Fruit fly (Drosophila melanogaster) whole organism, embryonic: Measurements from ENCODE around the gene CG17666.

Source experiments
- Atf6 ChIP-seq: fragments of 200-800 bp; sonication (Bioruptor generic); IDR thresholded peaks from 2 replicates; pipeline ENCODE4 v1.3.6; 2022; ENCODE audit warnings: missing biosample characterization, missing genetic modification characterization
- B-H2 ChIP-seq: fragments of 200-800 bp; sonication (Bioruptor generic); optimal IDR thresholded peaks from 2 replicates; lab custom pipeline; 2018; ENCODE audit warnings: missing biosample characterization, mild to moderate bottlenecking, missing genetic modification characterization
- BtbVII ChIP-seq: fragments of 200-800 bp; sonication (Bioruptor generic); optimal IDR thresholded peaks from 3 replicates; lab custom pipeline; 2017; ENCODE audit warnings: missing biosample characterization, mild to moderate bottlenecking, missing genetic modification characterization
- CG11504 ChIP-seq: fragments of 200-800 bp; sonication (Bioruptor generic); optimal IDR thresholded peaks from 3 replicates; lab custom pipeline; 2019; ENCODE audit warnings: missing biosample characterization, mild to moderate bottlenecking, missing genetic modification characterization, moderate library complexity
- CG12744 ChIP-seq: fragments of 200-800 bp; sonication (Bioruptor generic); optimal IDR thresholded peaks from 2 replicates; lab custom pipeline; 2016; ENCODE audit warnings: missing biosample characterization, missing genetic modification characterization
- CG13123 ChIP-seq: fragments of 200-800 bp; sonication (Bioruptor generic); optimal IDR thresholded peaks from 2 replicates; lab custom pipeline; 2016; ENCODE audit warnings: missing biosample characterization, missing genetic modification characterization
- CG13296 ChIP-seq: fragments of 200-800 bp; sonication (Bioruptor generic); optimal IDR thresholded peaks from 3 replicates; lab custom pipeline; 2018; ENCODE audit warnings: missing biosample characterization, mild to moderate bottlenecking, missing genetic modification characterization
- CG17186 ChIP-seq: fragments of 200-800 bp; sonication (Bioruptor generic); optimal IDR thresholded peaks from 3 replicates; lab custom pipeline; 2017; ENCODE audit warnings: missing biosample characterization, missing genetic modification reagents, missing genetic modification characterization
- CG2678 ChIP-seq: fragments of 200-800 bp; sonication (Bioruptor generic); optimal IDR thresholded peaks from 3 replicates; lab custom pipeline; 2019; ENCODE audit warnings: missing biosample characterization, mild to moderate bottlenecking, missing genetic modification characterization, moderate library complexity
- CG30403 ChIP-seq: fragments of 200-800 bp; sonication (Bioruptor generic); optimal IDR thresholded peaks from 3 replicates; lab custom pipeline; 2016; ENCODE audit warnings: missing biosample characterization, missing genetic modification characterization
- CG32532 ChIP-seq: fragments of 200-800 bp; sonication (Bioruptor generic); IDR thresholded peaks from 2 replicates; pipeline ENCODE4 v1.3.6; 2022; ENCODE audit warnings: missing biosample characterization, missing genetic modification characterization
- CG3847 ChIP-seq: fragments of 200-800 bp; sonication (Bioruptor generic); IDR thresholded peaks from 2 replicates; pipeline ENCODE4 v1.3.6; 2022; ENCODE audit warnings: missing biosample characterization, missing genetic modification characterization
- CG4282 ChIP-seq: fragments of 200-800 bp; sonication (Bioruptor generic); optimal IDR thresholded peaks from 2 replicates; lab custom pipeline; 2016; ENCODE audit warnings: missing biosample characterization, missing genetic modification characterization
- CG6654 ChIP-seq: fragments of 200-800 bp; sonication (Bioruptor generic); optimal IDR thresholded peaks from 2 replicates; lab custom pipeline; 2017; ENCODE audit warnings: missing biosample characterization, mild to moderate bottlenecking, missing genetic modification characterization
- CG6689 ChIP-seq: fragments of 200-800 bp; sonication (Bioruptor generic); IDR thresholded peaks from 2 replicates; pipeline ENCODE4 v1.3.6; 2022; ENCODE audit warnings: missing biosample characterization, missing genetic modification characterization
- CG6813 ChIP-seq: fragments of 200-800 bp; sonication (Bioruptor generic); optimal IDR thresholded peaks from 2 replicates; lab custom pipeline; 2017; ENCODE audit warnings: missing biosample characterization, missing genetic modification characterization, mild to moderate bottlenecking, moderate library complexity, missing genetic modification reagents
- CG7556 ChIP-seq: fragments of 200-800 bp; sonication (Bioruptor generic); optimal IDR thresholded peaks from 2 replicates; lab custom pipeline; 2017; ENCODE audit warnings: missing biosample characterization, mild to moderate bottlenecking, missing genetic modification characterization
- CG7839 ChIP-seq: fragments of 200-800 bp; sonication (Bioruptor generic); optimal IDR thresholded peaks from 3 replicates; lab custom pipeline; 2018; ENCODE audit warnings: missing biosample characterization, mild to moderate bottlenecking, missing genetic modification characterization, moderate library complexity
- CG8388 ChIP-seq: fragments of 200-800 bp; sonication (Bioruptor generic); optimal IDR thresholded peaks from 2 replicates; lab custom pipeline; 2019; ENCODE audit warnings: missing biosample characterization, mild to moderate bottlenecking, missing genetic modification characterization, moderate library complexity
- CG9727 ChIP-seq: fragments of 200-800 bp; sonication (Bioruptor generic); optimal IDR thresholded peaks from 3 replicates; lab custom pipeline; 2017; ENCODE audit warnings: missing biosample characterization, mild to moderate bottlenecking, missing genetic modification characterization
- D19B ChIP-seq: fragments of 200-800 bp; sonication (Bioruptor generic); optimal IDR thresholded peaks from 2 replicates; lab custom pipeline; 2017; ENCODE audit warnings: missing biosample characterization, mild to moderate bottlenecking, missing genetic modification characterization
- H2.0 ChIP-seq: fragments of 200-800 bp; sonication (Bioruptor generic); IDR thresholded peaks from 2 replicates; pipeline ENCODE4 v1.3.6; 2022; ENCODE audit warnings: missing biosample characterization, missing genetic modification characterization
- HLH54F ChIP-seq: fragments of 200-800 bp; sonication (Bioruptor generic); optimal IDR thresholded peaks from 3 replicates; lab custom pipeline; 2016; ENCODE audit warnings: missing biosample characterization, missing genetic modification characterization
- Hand ChIP-seq: fragments of 200-800 bp; sonication (Bioruptor generic); optimal IDR thresholded peaks from 2 replicates; lab custom pipeline; 2017; ENCODE audit warnings: mild to moderate bottlenecking, missing biosample characterization, missing genetic modification reagents, missing genetic modification characterization
- Hey ChIP-seq: fragments of 200-800 bp; sonication (Bioruptor generic); optimal IDR thresholded peaks from 3 replicates; lab custom pipeline; 2018; ENCODE audit warnings: missing biosample characterization, mild to moderate bottlenecking, missing genetic modification characterization
- Lpt ChIP-seq: fragments of >200 bp; optimal IDR thresholded peaks from 2 replicates; lab custom pipeline; 2018; ENCODE audit warnings: missing biosample characterization, missing genetic modification characterization
- Meics ChIP-seq: fragments of 200-800 bp; sonication (Bioruptor generic); optimal IDR thresholded peaks from 2 replicates; lab custom pipeline; 2017; ENCODE audit warnings: missing biosample characterization, mild to moderate bottlenecking, missing genetic modification characterization
- Optix ChIP-seq: fragments of 200-800 bp; sonication (Bioruptor generic); IDR thresholded peaks from 3 replicates; pipeline ENCODE4 v1.3.6; 2022; ENCODE audit warnings: missing biosample characterization, missing genetic modification characterization
- Poxn ChIP-seq: fragments of 200-800 bp; sonication (Bioruptor generic); IDR thresholded peaks from 2 replicates; pipeline ENCODE4 v1.3.6; 2022; ENCODE audit warnings: missing biosample characterization, missing genetic modification characterization
- Trl ChIP-seq, 3 experiments: fragments of >200 bp in 2 of 3; fragments of 200-800 bp in 1 of 3; sonication (Bioruptor generic) in 1 of 3; optimal IDR thresholded peaks; 2 replicates in 1 of 3; 3 replicates in 2 of 3; lab custom pipeline; 2016 to 2017; ENCODE audit warnings: missing biosample characterization in 1 of 3, missing genetic modification characterization in 1 of 3
- Xrp1 ChIP-seq: fragments of 200-800 bp; sonication (Bioruptor generic); IDR thresholded peaks from 2 replicates; pipeline ENCODE4 v1.3.6; 2022; ENCODE audit warnings: missing biosample characterization, missing genetic modification characterization
- al ChIP-seq: fragments of 200-800 bp; sonication (Bioruptor generic); IDR thresholded peaks from 2 replicates; pipeline ENCODE4 v1.3.6; 2022; ENCODE audit warnings: missing biosample characterization, missing genetic modification characterization
- ash1 ChIP-seq: fragments of 200-800 bp; sonication (Bioruptor generic); optimal IDR thresholded peaks from 2 replicates; lab custom pipeline; 2018; ENCODE audit warnings: missing biosample characterization, mild to moderate bottlenecking, missing genetic modification characterization
- br ChIP-seq: fragments of >200 bp; optimal IDR thresholded peaks from 2 replicates; lab custom pipeline; 2017
- chinmo ChIP-seq: fragments of 200-800 bp; sonication (Bioruptor generic); IDR thresholded peaks from 4 replicates; pipeline ENCODE4 v1.3.6; 2022; ENCODE audit warnings: missing biosample characterization, missing genetic modification characterization; ENCODE audit not compliant: partially characterized antibody
- cwo ChIP-seq: fragments of 200-800 bp; sonication (Bioruptor generic); optimal IDR thresholded peaks from 3 replicates; lab custom pipeline; 2017; ENCODE audit warnings: missing biosample characterization, missing genetic modification characterization, mild to moderate bottlenecking, moderate library complexity, missing genetic modification reagents
- disco-r ChIP-seq: fragments of 200-800 bp; sonication (Bioruptor generic); optimal IDR thresholded peaks from 2 replicates; lab custom pipeline; 2016; ENCODE audit warnings: missing biosample characterization, missing genetic modification characterization
- fu2 ChIP-seq: fragments of 200-800 bp; sonication (Bioruptor generic); optimal IDR thresholded peaks from 2 replicates; lab custom pipeline; 2016; ENCODE audit warnings: missing biosample characterization, missing genetic modification characterization
- gem ChIP-seq: fragments of 200-800 bp; sonication (Bioruptor generic); optimal IDR thresholded peaks from 2 replicates; lab custom pipeline; 2019; ENCODE audit warnings: missing biosample characterization, mild to moderate bottlenecking, missing genetic modification characterization, moderate library complexity
- gro ChIP-seq: fragments of 200-800 bp; sonication (Bioruptor generic); optimal IDR thresholded peaks from 2 replicates; lab custom pipeline; 2016; ENCODE audit warnings: missing biosample characterization, missing genetic modification characterization
- ind ChIP-seq: fragments of 200-800 bp; sonication (Bioruptor generic); optimal IDR thresholded peaks from 3 replicates; lab custom pipeline; 2016; ENCODE audit warnings: missing biosample characterization, missing genetic modification characterization
- kay ChIP-seq: fragments of 200-800 bp; sonication (Bioruptor generic); optimal IDR thresholded peaks from 2 replicates; lab custom pipeline; 2016; ENCODE audit warnings: missing biosample characterization, missing genetic modification characterization
- lola ChIP-seq, 3 experiments: fragments of >200 bp in 2 of 3; fragments of 200-800 bp in 1 of 3; sonication (Bioruptor generic) in 1 of 3; optimal IDR thresholded peaks; 2 replicates each; lab custom pipeline; 2017 to 2019; ENCODE audit warnings: missing biosample characterization in 3 of 3, missing genetic modification characterization in 3 of 3, mild to moderate bottlenecking in 1 of 3, moderate library complexity in 1 of 3
- mam ChIP-seq: fragments of 200-800 bp; sonication (Bioruptor generic); optimal IDR thresholded peaks from 3 replicates; lab custom pipeline; 2016; ENCODE audit warnings: missing biosample characterization, missing genetic modification characterization
- tap ChIP-seq: fragments of 200-800 bp; optimal IDR thresholded peaks from 3 replicates; lab custom pipeline; 2019; ENCODE audit warnings: missing biosample characterization, mild to moderate bottlenecking, missing genetic modification characterization, moderate library complexity
- tna ChIP-seq: fragments of 200-800 bp; sonication (Bioruptor generic); IDR thresholded peaks from 2 replicates; pipeline ENCODE4 v1.3.6; 2022; ENCODE audit warnings: missing biosample characterization, missing genetic modification characterization; ENCODE audit not compliant: partially characterized antibody
- tx ChIP-seq: fragments of 200-800 bp; sonication (Bioruptor generic); optimal IDR thresholded peaks from 2 replicates; lab custom pipeline; 2016; ENCODE audit warnings: missing biosample characterization, missing genetic modification characterization
- zfh2 ChIP-seq: fragments of 200-800 bp; sonication (Bioruptor generic); optimal IDR thresholded peaks from 2 replicates; lab custom pipeline; 2016; ENCODE audit warnings: missing biosample characterization, missing genetic modification characterization

The CG17666 gene

dm6 chr3L:12803159-12804034 is 22.3 kb downstream of the CG17666 start (continued):
- TF ChIP-seq CG6689 (GFP tag; lab: Robert Waterston, UW) (0 out of 2 replicates have a peak, but pooled peaks have one; percentile 26), disco-r (GFP tag; lab: Kevin White, UChicago) (no peak), gem (tag; lab: Kevin White, UChicago) (peak; percentile 73), Hand (GFP tag; lab: Kevin White, UChicago) (peak; percentile 32), tap (tag; lab: Kevin White, UChicago) (peak; percentile 37), CG3847 (GFP tag; lab: Robert Waterston, UW) (0 out of 2 replicates have a peak, but pooled peaks have one; percentile 28), CG6654 (GFP tag; lab: Kevin White, UChicago) (peak; percentile 24), chinmo (GFP tag; lab: Robert Waterston, UW) (0 out of 4 replicates have a peak, but pooled peaks have one; percentile 62), al (GFP tag; lab: Robert Waterston, UW) (peak; percentile 56), CG7839 (tag; lab: Kevin White, UChicago) (peak; percentile 66), CG4282 (no peak), B-H2 (GFP tag; lab: Kevin White, UChicago) (peak; percentile 60), Trl (optimal IDR thresholded peaks at IDR 0.05; lab: Kevin White, UChicago) (no peak), Trl (GFP tag; optimal IDR thresholded peaks at IDR 0.05; lab: Kevin White, UChicago) (peak; percentile 63), CG32532 (GFP tag; lab: Robert Waterston, UW) (peak; percentile 64; the same call in 1 of the 2 replicates), gro (GFP tag; lab: Kevin White, UChicago) (no peak), BtbVII (GFP tag; lab: Kevin White, UChicago) (peak; percentile 32), br (lab: Kevin White, UChicago) (no peak), CG8388 (peak; percentile 46), mam (peak; percentile 68), cwo (GFP tag; lab: Kevin White, UChicago) (peak; percentile 93), Poxn (GFP tag; lab: Robert Waterston, UW) (no peak), H2.0 (GFP tag; lab: Robert Waterston, UW) (no peak), tx (peak; percentile 24), Xrp1 (GFP tag; lab: Robert Waterston, UW) (no peak), CG13123 (no peak), CG2678 (tag; lab: Kevin White, UChicago) (peak; percentile 71), CG13296 (GFP tag; lab: Kevin White, UChicago) (peak; percentile 28), fu2 (GFP tag; lab: Kevin White, UChicago) (peak; percentile 47), CG12744 (GFP tag; lab: Kevin White, UChicago) (peak; percentile 58), HLH54F (peak; percentile 54), zfh2 (GFP tag; lab: Kevin White, UChicago) (peak; percentile 70), D19B (GFP tag; lab: Kevin White, UChicago) (peak; percentile 32), Atf6 (GFP tag; lab: Robert Waterston, UW) (0 out of 2 replicates have a peak, but pooled peaks have one; percentile 28), Lpt (GFP tag; lab: Kevin White, UChicago) (no peak), CG7556 (peak; percentile 63), kay (GFP tag; lab: Kevin White, UChicago) (no peak), CG9727 (GFP tag; lab: Kevin White, UChicago) (peak; percentile 77), CG11504 (peak; percentile 67), Hey (tag; lab: Kevin White, UChicago) (no peak), ind (peak; percentile 14), CG17186 (GFP tag; lab: Kevin White, UChicago) (no peak), Optix (GFP tag; lab: Robert Waterston, UW) (no peak), CG6813 (GFP tag; lab: Kevin White, UChicago) (peak; percentile 10), lola (GFP tag; optimal IDR thresholded peaks at IDR 0.05; lab: Kevin White, UChicago) (no peak), ash1 (GFP tag; lab: Kevin White, UChicago) (no peak), CG30403 (GFP tag; lab: Kevin White, UChicago) (peak; percentile 64), Meics (GFP tag; lab: Kevin White, UChicago) (peak; percentile 81), tna (no peak)
